Fruit fly (Drosophila melanogaster) whole organism, embryonic: Measurements from ENCODE around the gene CG32639.

ENCODE experiments used
- Ada2b ChIP-seq: fragments of 200-800 bp; sonication (Bioruptor generic); IDR thresholded peaks from 2 replicates; pipeline ENCODE4 v1.3.6; 2022; ENCODE audit warnings: missing biosample characterization, missing genetic modification characterization
- Atf3 ChIP-seq: fragments of 200-800 bp; sonication (Bioruptor generic); optimal IDR thresholded peaks from 3 replicates; lab custom pipeline; 2016; ENCODE audit warnings: missing biosample characterization, missing genetic modification characterization
- Bdp1 ChIP-seq: fragments of 200-800 bp; sonication (Bioruptor generic); optimal IDR thresholded peaks from 3 replicates; lab custom pipeline; 2016; ENCODE audit warnings: missing biosample characterization, missing genetic modification characterization
- Blimp-1 ChIP-seq: fragments of 200-800 bp; sonication (Bioruptor generic); optimal IDR thresholded peaks from 3 replicates; lab custom pipeline; 2018; ENCODE audit warnings: missing biosample characterization, missing genetic modification characterization, mild to moderate bottlenecking, moderate library complexity, missing genetic modification reagents
- CG10274 ChIP-seq: fragments of 200-800 bp; sonication (Bioruptor generic); optimal IDR thresholded peaks from 3 replicates; lab custom pipeline; 2017; ENCODE audit warnings: missing biosample characterization, mild to moderate bottlenecking, missing genetic modification characterization
- CG10321 ChIP-seq: fragments of 200-800 bp; sonication (Bioruptor generic); IDR thresholded peaks from 2 replicates; pipeline ENCODE4 v1.3.6; 2022; ENCODE audit warnings: missing biosample characterization, missing genetic modification characterization
- CG11093 ChIP-seq: fragments of 200-800 bp; sonication (Bioruptor generic); IDR thresholded peaks from 3 replicates; pipeline ENCODE4 v1.3.6; 2022; ENCODE audit warnings: missing biosample characterization, missing genetic modification characterization
- CG11504 ChIP-seq: fragments of 200-800 bp; sonication (Bioruptor generic); optimal IDR thresholded peaks from 3 replicates; lab custom pipeline; 2019; ENCODE audit warnings: missing biosample characterization, mild to moderate bottlenecking, missing genetic modification characterization, moderate library complexity
- CG13287 ChIP-seq: fragments of 200-800 bp; sonication (Bioruptor generic); IDR thresholded peaks from 2 replicates; pipeline ENCODE4 v1.3.6; 2022; ENCODE audit warnings: missing biosample characterization, missing genetic modification characterization; ENCODE audit not compliant: partially characterized antibody
- CG13296 ChIP-seq: fragments of 200-800 bp; sonication (Bioruptor generic); optimal IDR thresholded peaks from 3 replicates; lab custom pipeline; 2018; ENCODE audit warnings: missing biosample characterization, mild to moderate bottlenecking, missing genetic modification characterization
- CG13894 ChIP-seq: fragments of 200-800 bp; sonication (Bioruptor generic); optimal IDR thresholded peaks from 3 replicates; lab custom pipeline; 2018; ENCODE audit warnings: missing biosample characterization, mild to moderate bottlenecking, missing genetic modification characterization, moderate library complexity
- CG14050 ChIP-seq: fragments of 200-800 bp; sonication (Bioruptor generic); IDR thresholded peaks from 3 replicates; pipeline ENCODE4 v1.3.6; 2022; ENCODE audit warnings: missing biosample characterization, missing genetic modification characterization
- CG14667 ChIP-seq: fragments of 200-800 bp; sonication (Bioruptor generic); IDR thresholded peaks from 2 replicates; pipeline ENCODE4 v1.3.6; 2022; ENCODE audit warnings: missing biosample characterization, missing genetic modification characterization
- CG15073 ChIP-seq: fragments of 200-800 bp; sonication (Bioruptor generic); optimal IDR thresholded peaks from 2 replicates; lab custom pipeline; 2016; ENCODE audit warnings: missing biosample characterization, missing genetic modification characterization
- CG1603 ChIP-seq: fragments of 200-800 bp; sonication (Bioruptor generic); optimal IDR thresholded peaks from 2 replicates; lab custom pipeline; 2019; ENCODE audit warnings: missing biosample characterization, mild to moderate bottlenecking, missing genetic modification characterization, moderate library complexity
- CG17359 ChIP-seq: fragments of 200-800 bp; sonication (Bioruptor generic); optimal IDR thresholded peaks from 3 replicates; lab custom pipeline; 2018; ENCODE audit warnings: missing biosample characterization, mild to moderate bottlenecking, missing genetic modification characterization, moderate library complexity
- CG1792 ChIP-seq: fragments of 200-800 bp; sonication (Bioruptor generic); optimal IDR thresholded peaks from 2 replicates; lab custom pipeline; 2016; ENCODE audit warnings: missing biosample characterization, missing genetic modification characterization
- CG2120 ChIP-seq: fragments of 200-800 bp; sonication (Bioruptor generic); optimal IDR thresholded peaks from 3 replicates; lab custom pipeline; 2016; ENCODE audit warnings: missing biosample characterization, missing genetic modification characterization
- CG32767 ChIP-seq: fragments of 200-800 bp; sonication (Bioruptor generic); IDR thresholded peaks from 2 replicates; pipeline ENCODE4 v1.3.6; 2022; ENCODE audit warnings: missing biosample characterization, missing genetic modification characterization
- CG3726 ChIP-seq: fragments of 200-800 bp; sonication (Bioruptor generic); IDR thresholded peaks from 3 replicates; pipeline ENCODE4, ENCODE4 v1.3.6; 2022; ENCODE audit warnings: missing biosample characterization, missing genetic modification characterization
- CG3847 ChIP-seq: fragments of 200-800 bp; sonication (Bioruptor generic); IDR thresholded peaks from 2 replicates; pipeline ENCODE4 v1.3.6; 2022; ENCODE audit warnings: missing biosample characterization, missing genetic modification characterization
- CG7372 ChIP-seq: fragments of 200-800 bp; sonication (Bioruptor generic); IDR thresholded peaks from 2 replicates; pipeline ENCODE4 v1.3.6; 2022; ENCODE audit warnings: missing biosample characterization, missing genetic modification characterization
- CG7786 ChIP-seq: fragments of 200-800 bp; sonication (Bioruptor generic); optimal IDR thresholded peaks from 2 replicates; lab custom pipeline; 2016; ENCODE audit warnings: missing biosample characterization, missing genetic modification characterization
- CG8388 ChIP-seq: fragments of 200-800 bp; sonication (Bioruptor generic); optimal IDR thresholded peaks from 2 replicates; lab custom pipeline; 2019; ENCODE audit warnings: missing biosample characterization, mild to moderate bottlenecking, missing genetic modification characterization, moderate library complexity
- CG9817 ChIP-seq: fragments of 200-800 bp; sonication (Bioruptor generic); optimal IDR thresholded peaks from 2 replicates; lab custom pipeline; 2018; ENCODE audit warnings: missing biosample characterization, mild to moderate bottlenecking, missing genetic modification characterization, moderate library complexity
- Doc2 ChIP-seq: fragments of 200-800 bp; sonication (Bioruptor generic); IDR thresholded peaks from 2 replicates; pipeline ENCODE4 v1.3.6; 2022; ENCODE audit warnings: missing biosample characterization, missing genetic modification characterization
- Fer3 ChIP-seq: fragments of 200-800 bp; sonication (Bioruptor generic); optimal IDR thresholded peaks from 2 replicates; lab custom pipeline; 2018; ENCODE audit warnings: missing biosample characterization, mild to moderate bottlenecking, missing genetic modification characterization, moderate library complexity
- Gug ChIP-seq: fragments of 200-800 bp; sonication (Bioruptor generic); IDR thresholded peaks from 4 replicates; pipeline ENCODE4 v1.3.6; 2022; ENCODE audit warnings: missing biosample characterization, missing genetic modification characterization
- HLH4C ChIP-seq: fragments of 200-800 bp; sonication (Bioruptor generic); IDR thresholded peaks from 3 replicates; pipeline ENCODE4 v1.3.6; 2022; ENCODE audit warnings: missing biosample characterization, missing genetic modification characterization; ENCODE audit not compliant: partially characterized antibody
- Oli ChIP-seq: fragments of 200-800 bp; sonication (Bioruptor generic); optimal IDR thresholded peaks from 2 replicates; lab custom pipeline; 2018; ENCODE audit warnings: missing biosample characterization, mild to moderate bottlenecking, missing genetic modification characterization, moderate library complexity
- Scr ChIP-seq: fragments of 200-800 bp; sonication (Bioruptor generic); IDR thresholded peaks from 2 replicates; pipeline ENCODE4 v1.3.6; 2022; ENCODE audit warnings: missing biosample characterization, missing genetic modification characterization; ENCODE audit not compliant: partially characterized antibody
- Sry-β ChIP-seq: fragments of 200-800 bp; sonication (Bioruptor generic); optimal IDR thresholded peaks from 2 replicates; lab custom pipeline; 2018; ENCODE audit warnings: missing biosample characterization, mild to moderate bottlenecking, missing genetic modification characterization, moderate library complexity
- ara ChIP-seq: fragments of 200-800 bp; sonication (Bioruptor generic); IDR thresholded peaks from 2 replicates; pipeline ENCODE4 v1.3.6; 2022; ENCODE audit warnings: missing biosample characterization, missing genetic modification characterization
- chinmo ChIP-seq: fragments of 200-800 bp; sonication (Bioruptor generic); IDR thresholded peaks from 4 replicates; pipeline ENCODE4 v1.3.6; 2022; ENCODE audit warnings: missing biosample characterization, missing genetic modification characterization; ENCODE audit not compliant: partially characterized antibody
- ci ChIP-seq: fragments of 200-800 bp; sonication (Bioruptor generic); IDR thresholded peaks from 3 replicates; pipeline ENCODE4 v1.3.6; 2022; ENCODE audit warnings: missing biosample characterization, missing genetic modification characterization
- fd96Cb ChIP-seq: fragments of 200-800 bp; sonication (Bioruptor generic); optimal IDR thresholded peaks from 2 replicates; lab custom pipeline; 2018; ENCODE audit warnings: missing biosample characterization, mild to moderate bottlenecking, missing genetic modification characterization, moderate library complexity
- ham ChIP-seq: fragments of 200-800 bp; sonication (Bioruptor generic); IDR thresholded peaks from 2 replicates; pipeline ENCODE4 v1.3.6; 2022; ENCODE audit warnings: missing biosample characterization, missing genetic modification characterization
- hb ChIP-seq: fragments of 200-800 bp; sonication (Bioruptor generic); IDR thresholded peaks from 3 replicates; pipeline ENCODE4 v1.3.6; 2022; ENCODE audit warnings: missing biosample characterization, missing genetic modification characterization; ENCODE audit not compliant: partially characterized antibody
- kah ChIP-seq: fragments of 200-800 bp; sonication (Bioruptor generic); optimal IDR thresholded peaks from 2 replicates; lab custom pipeline; 2018; ENCODE audit warnings: missing biosample characterization, mild to moderate bottlenecking, missing genetic modification characterization
- oc ChIP-seq: fragments of 200-800 bp; sonication (Bioruptor generic); optimal IDR thresholded peaks from 2 replicates; lab custom pipeline; 2018; ENCODE audit warnings: missing biosample characterization, mild to moderate bottlenecking, missing genetic modification characterization, moderate library complexity
- onecut ChIP-seq: fragments of 200-800 bp; sonication (Bioruptor generic); IDR thresholded peaks from 2 replicates; pipeline ENCODE4 v1.3.6; 2022; ENCODE audit warnings: missing biosample characterization, missing genetic modification characterization
- phol ChIP-seq: fragments of 200-800 bp; sonication (Bioruptor generic); optimal IDR thresholded peaks from 3 replicates; lab custom pipeline; 2018; ENCODE audit warnings: missing biosample characterization, mild to moderate bottlenecking, missing genetic modification characterization, moderate library complexity
- sens-2 ChIP-seq: fragments of 200-800 bp; sonication (Bioruptor generic); IDR thresholded peaks from 2 replicates; pipeline ENCODE4 v1.3.6; 2022; ENCODE audit warnings: missing biosample characterization, missing genetic modification characterization
- slp2 ChIP-seq: fragments of 200-800 bp; sonication (Bioruptor generic); optimal IDR thresholded peaks from 2 replicates; lab custom pipeline; 2016; ENCODE audit warnings: missing biosample characterization, missing genetic modification characterization
- so ChIP-seq: fragments of 200-800 bp; sonication (Bioruptor generic); IDR thresholded peaks from 3 replicates; pipeline ENCODE4 v1.3.6; 2022; ENCODE audit warnings: missing biosample characterization, missing genetic modification characterization
- sqz ChIP-seq: fragments of 200-800 bp; sonication (Bioruptor generic); optimal IDR thresholded peaks from 3 replicates; lab custom pipeline; 2018; ENCODE audit warnings: missing biosample characterization, mild to moderate bottlenecking, missing genetic modification characterization
- ssp ChIP-seq: fragments of 200-800 bp; sonication (Bioruptor generic); IDR thresholded peaks from 2 replicates; pipeline ENCODE4 v1.3.6; 2022; ENCODE audit warnings: missing biosample characterization, missing genetic modification characterization
- sug ChIP-seq: fragments of 200-800 bp; optimal IDR thresholded peaks from 2 replicates; lab custom pipeline; 2019; ENCODE audit warnings: missing biosample characterization, mild to moderate bottlenecking, missing genetic modification characterization, moderate library complexity
- ttk ChIP-seq: fragments of 200-800 bp; sonication (Bioruptor generic); IDR thresholded peaks from 2 replicates; pipeline ENCODE4 v2.1.2; 2022; ENCODE audit warnings: missing biosample characterization, missing genetic modification characterization
- vnd ChIP-seq: fragments of 200-800 bp; sonication (Bioruptor generic); IDR thresholded peaks from 3 replicates; pipeline ENCODE4 v1.3.6; 2022; ENCODE audit warnings: missing biosample characterization, missing genetic modification characterization; ENCODE audit not compliant: partially characterized antibody
- zen ChIP-seq: fragments of 200-800 bp; sonication (Bioruptor generic); optimal IDR thresholded peaks from 3 replicates; lab custom pipeline; 2018; ENCODE audit warnings: missing biosample characterization, mild to moderate bottlenecking, missing genetic modification characterization, moderate library complexity

The CG32639 gene

DNA sequence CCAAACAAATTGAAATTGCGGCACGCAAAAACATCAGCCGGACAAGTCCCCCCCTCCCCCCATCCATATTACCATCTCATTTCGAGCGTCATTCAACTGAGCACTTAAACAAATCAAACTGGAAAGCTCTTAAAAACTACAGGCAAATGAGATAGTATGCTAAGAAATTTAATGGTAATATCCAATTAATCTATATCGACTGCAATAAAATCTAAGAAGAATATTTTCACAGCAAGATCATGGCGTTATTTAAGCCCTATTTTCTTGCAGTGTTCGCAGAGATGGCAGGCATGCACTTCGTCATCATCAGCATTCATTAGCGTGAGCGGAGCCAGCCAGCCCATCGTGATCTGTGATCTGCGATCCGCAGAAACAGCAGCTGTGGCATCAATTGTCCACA, 8.1 kb upstream of the CG32639 start (continued):
- TF ChIP-seq so (GFP tag; lab: Robert Waterston, UW), result no peak
- peak; percentile 47; the same call in 1 of the 3 replicates for TF ChIP-seq ci
- TF ChIP-seq Ada2b (GFP tag; lab: Robert Waterston, UW), result no peak
- TF ChIP-seq sens-2 (GFP tag; lab: Robert Waterston, UW), result no peak
- TF ChIP-seq CG3847, result no peak
- peak; percentile 18; the same call in 1 of the 2 replicates for TF ChIP-seq CG14667 (GFP tag; lab: Robert Waterston, UW)
- TF ChIP-seq CG13287 (GFP tag; lab: Robert Waterston, UW), result no peak
- no peak for TF ChIP-seq onecut (GFP tag; lab: Robert Waterston, UW)
- TF ChIP-seq chinmo (GFP tag; lab: Robert Waterston, UW), result no peak
- TF ChIP-seq CG13296 (GFP tag; lab: Kevin White, UChicago), result no peak
- TF ChIP-seq CG1792 (GFP tag; lab: Kevin White, UChicago), result no peak
- no peak for TF ChIP-seq Gug (GFP tag; lab: Robert Waterston, UW)
- TF ChIP-seq sqz, result no peak
- TF ChIP-seq CG10321 (GFP tag; lab: Robert Waterston, UW), result no peak
- TF ChIP-seq CG7372, result no peak
- no peak for TF ChIP-seq sug (tag; lab: Kevin White, UChicago)
- TF ChIP-seq Blimp-1 (GFP tag; lab: Kevin White, UChicago), result no peak
- TF ChIP-seq fd96Cb (tag; lab: Kevin White, UChicago), result peak; percentile 19
- no peak for TF ChIP-seq vnd (GFP tag; lab: Robert Waterston, UW)
- no peak for TF ChIP-seq CG11093
- no peak for TF ChIP-seq CG14050 (GFP tag; lab: Robert Waterston, UW)
- no peak for TF ChIP-seq CG3726
- TF ChIP-seq CG1603, result peak; percentile 49
- peak; percentile 39 for TF ChIP-seq CG11504 (tag; lab: Kevin White, UChicago)
- no peak for TF ChIP-seq kah
- no peak for TF ChIP-seq Atf3
- no peak for TF ChIP-seq ham (GFP tag; lab: Robert Waterston, UW)
- peak; percentile 21 for TF ChIP-seq Oli
- no peak for TF ChIP-seq CG8388

- TF ChIP-seq CG32767 (GFP tag; lab: Robert Waterston, UW), result no peak
- no peak for TF ChIP-seq CG15073 (GFP tag; lab: Kevin White, UChicago)
- TF ChIP-seq Sry-β (GFP tag; lab: Kevin White, UChicago), result no peak
- no peak for TF ChIP-seq hb (GFP tag; lab: Robert Waterston, UW)
- no peak for TF ChIP-seq CG9817
- TF ChIP-seq sqz, result peak; percentile 76
- peak; percentile 52 for TF ChIP-seq CG17359 (tag; lab: Kevin White, UChicago)
- no peak for TF ChIP-seq CG10274
- TF ChIP-seq slp2, result no peak
- no peak for TF ChIP-seq Fer3 (tag; lab: Kevin White, UChicago)
- no peak for TF ChIP-seq HLH4C
- no peak for TF ChIP-seq phol (tag; lab: Kevin White, UChicago)
- TF ChIP-seq ttk (GFP tag; lab: Robert Waterston, UW), result no peak
- TF ChIP-seq Bdp1, result no peak
- TF ChIP-seq ara, result no peak
- TF ChIP-seq Scr (GFP tag; lab: Robert Waterston, UW), result no peak
- no peak for TF ChIP-seq CG13894
- TF ChIP-seq CG3726, result no peak
- no peak for TF ChIP-seq Doc2 (GFP tag; lab: Robert Waterston, UW)
- no peak for TF ChIP-seq ssp (GFP tag; lab: Robert Waterston, UW)
- TF ChIP-seq ci, result 0 out of 3 replicates have a peak, but pooled peaks have one; percentile 6
- no peak for TF ChIP-seq CG2120 (GFP tag; lab: Kevin White, UChicago)
- TF ChIP-seq oc (tag; lab: Kevin White, UChicago), result peak; percentile 66
- TF ChIP-seq zen (tag; lab: Kevin White, UChicago), result no peak
- no peak for TF ChIP-seq CG7786
Observed at dm6 chrX:13243726-13244323, 7.5 kb upstream of the CG32639 start.
